Fruit fly (Drosophila melanogaster) whole organism, embryonic: ENCODE results near the gene eIF4H2.
A peak's percentile ranks its signal among the peaks of the same experiment; 100 is the strongest.

Source experiments
- Atf-2 ChIP-seq: fragments of 200-800 bp; sonication (Bioruptor generic); optimal IDR thresholded peaks from 2 replicates; lab custom pipeline; 2016; ENCODE audit warnings: missing biosample characterization, missing genetic modification characterization
- Awh ChIP-seq: fragments of 200-800 bp; sonication (Bioruptor generic); IDR thresholded peaks from 2 replicates; pipeline ENCODE4, ENCODE4 v1.3.6; 2022; ENCODE audit warnings: missing biosample characterization, missing genetic modification characterization
- Blimp-1 ChIP-seq: fragments of 200-800 bp; sonication (Bioruptor generic); optimal IDR thresholded peaks from 3 replicates; lab custom pipeline; 2018; ENCODE audit warnings: missing biosample characterization, missing genetic modification characterization, mild to moderate bottlenecking, moderate library complexity, missing genetic modification reagents
- CG10267 ChIP-seq: fragments of 200-800 bp; sonication (Bioruptor generic); optimal IDR thresholded peaks from 2 replicates; lab custom pipeline; 2018; ENCODE audit warnings: missing biosample characterization, mild to moderate bottlenecking, missing genetic modification characterization, moderate library complexity
- CG10959 ChIP-seq: fragments of 200-800 bp; sonication (Bioruptor generic); IDR thresholded peaks from 2 replicates; pipeline ENCODE4 v1.3.6; 2022; ENCODE audit warnings: missing biosample characterization, missing genetic modification characterization
- CG11723 ChIP-seq: fragments of 200-800 bp; sonication (Bioruptor generic); optimal IDR thresholded peaks from 2 replicates; lab custom pipeline; 2017; ENCODE audit warnings: missing biosample characterization, mild to moderate bottlenecking, missing genetic modification characterization
- CG12236 ChIP-seq: fragments of 200-800 bp; sonication (Bioruptor generic); optimal IDR thresholded peaks from 2 replicates; lab custom pipeline; 2016; ENCODE audit warnings: missing biosample characterization, missing genetic modification characterization
- CG13123 ChIP-seq: fragments of 200-800 bp; sonication (Bioruptor generic); optimal IDR thresholded peaks from 2 replicates; lab custom pipeline; 2016; ENCODE audit warnings: missing biosample characterization, missing genetic modification characterization
- CG17359 ChIP-seq: fragments of 200-800 bp; sonication (Bioruptor generic); optimal IDR thresholded peaks from 3 replicates; lab custom pipeline; 2018; ENCODE audit warnings: missing biosample characterization, mild to moderate bottlenecking, missing genetic modification characterization, moderate library complexity
- CG1792 ChIP-seq: fragments of 200-800 bp; sonication (Bioruptor generic); optimal IDR thresholded peaks from 2 replicates; lab custom pipeline; 2016; ENCODE audit warnings: missing biosample characterization, missing genetic modification characterization
- CG18599 ChIP-seq: fragments of 200-800 bp; sonication (Bioruptor generic); optimal IDR thresholded peaks from 3 replicates; lab custom pipeline; 2017; ENCODE audit warnings: missing biosample characterization, missing genetic modification characterization, mild to moderate bottlenecking, moderate library complexity, missing genetic modification reagents
- CG4328 ChIP-seq: fragments of 200-800 bp; sonication (Bioruptor generic); optimal IDR thresholded peaks from 3 replicates; lab custom pipeline; 2017; ENCODE audit warnings: missing biosample characterization, missing genetic modification reagents, missing genetic modification characterization
- CG4360 ChIP-seq: fragments of 200-800 bp; sonication (Bioruptor generic); IDR thresholded peaks from 2 replicates; pipeline ENCODE4 v1.3.6; 2022; ENCODE audit warnings: missing biosample characterization, missing genetic modification characterization
- CG4404 ChIP-seq: fragments of 200-800 bp; sonication (Bioruptor generic); IDR thresholded peaks from 2 replicates; pipeline ENCODE4 v1.3.6; 2022; ENCODE audit warnings: missing biosample characterization, missing genetic modification characterization
- CG4854 ChIP-seq: fragments of 200-800 bp; sonication (Bioruptor generic); optimal IDR thresholded peaks from 2 replicates; lab custom pipeline; 2016; ENCODE audit warnings: missing biosample characterization, missing genetic modification characterization, inconsistent platforms
- CG6654 ChIP-seq: fragments of 200-800 bp; sonication (Bioruptor generic); optimal IDR thresholded peaks from 2 replicates; lab custom pipeline; 2017; ENCODE audit warnings: missing biosample characterization, mild to moderate bottlenecking, missing genetic modification characterization
- CG6791 ChIP-seq: fragments of 200-800 bp; sonication (Bioruptor generic); IDR thresholded peaks from 3 replicates; pipeline ENCODE4 v1.3.6; 2022; ENCODE audit warnings: missing biosample characterization, missing genetic modification characterization; ENCODE audit not compliant: partially characterized antibody
- CG6813 ChIP-seq: fragments of 200-800 bp; sonication (Bioruptor generic); optimal IDR thresholded peaks from 2 replicates; lab custom pipeline; 2017; ENCODE audit warnings: missing biosample characterization, missing genetic modification characterization, mild to moderate bottlenecking, moderate library complexity, missing genetic modification reagents
- CG8281 ChIP-seq: fragments of 200-800 bp; sonication (Bioruptor generic); optimal IDR thresholded peaks from 2 replicates; lab custom pipeline; 2018; ENCODE audit warnings: missing biosample characterization, mild to moderate bottlenecking, missing genetic modification characterization, moderate library complexity
- CG8924 ChIP-seq: fragments of 200-800 bp; optimal IDR thresholded peaks from 3 replicates; lab custom pipeline; 2019; ENCODE audit warnings: missing biosample characterization, mild to moderate bottlenecking, missing genetic modification characterization, moderate library complexity
- CG9817 ChIP-seq: fragments of 200-800 bp; sonication (Bioruptor generic); optimal IDR thresholded peaks from 2 replicates; lab custom pipeline; 2018; ENCODE audit warnings: missing biosample characterization, mild to moderate bottlenecking, missing genetic modification characterization, moderate library complexity
- CHES-1-like ChIP-seq: fragments of 200-800 bp; sonication (Bioruptor generic); optimal IDR thresholded peaks from 2 replicates; lab custom pipeline; 2016; ENCODE audit warnings: missing biosample characterization, missing genetic modification characterization
- Chrac-16 ChIP-seq: fragments of 200-800 bp; sonication (Bioruptor generic); optimal IDR thresholded peaks from 3 replicates; lab custom pipeline; 2016; ENCODE audit warnings: missing biosample characterization, missing genetic modification characterization
- D ChIP-seq, 2 experiments: fragments of 200-800 bp in 1 of 2; fragments of >200 bp in 1 of 2; sonication (Bioruptor generic) in 1 of 2; optimal IDR thresholded peaks; 2 replicates in 1 of 2; 3 replicates in 1 of 2; lab custom pipeline; 2017; ENCODE audit warnings: mild to moderate bottlenecking in 1 of 2, missing biosample characterization in 1 of 2, missing genetic modification characterization in 1 of 2, missing genetic modification reagents in 1 of 2
- Drgx ChIP-seq: fragments of 200-800 bp; sonication (Bioruptor generic); IDR thresholded peaks from 2 replicates; pipeline ENCODE4 v1.3.6; 2022; ENCODE audit warnings: missing biosample characterization, missing genetic modification characterization
- Myb ChIP-seq: fragments of 200-800 bp; sonication (Bioruptor generic); optimal IDR thresholded peaks from 2 replicates; lab custom pipeline; 2016; ENCODE audit warnings: missing biosample characterization, missing genetic modification characterization
- NFAT ChIP-seq: fragments of 200-800 bp; sonication (Bioruptor generic); IDR thresholded peaks from 2 replicates; pipeline ENCODE4 v1.3.6; 2022; ENCODE audit warnings: missing biosample characterization, missing genetic modification characterization
- Pdp1 ChIP-seq, 2 experiments: fragments of 200-800 bp; sonication (Bioruptor generic); optimal IDR thresholded peaks; 3 replicates each; lab custom pipeline; 2016; ENCODE audit warnings: missing biosample characterization in 2 of 2, missing genetic modification characterization in 2 of 2, mild to moderate bottlenecking in 1 of 2, moderate library complexity in 1 of 2
- Xbp1 ChIP-seq: fragments of 200-800 bp; sonication (Bioruptor generic); optimal IDR thresholded peaks from 3 replicates; lab custom pipeline; 2016; ENCODE audit warnings: missing biosample characterization, mild to moderate bottlenecking, missing genetic modification characterization
- ara ChIP-seq: fragments of 200-800 bp; sonication (Bioruptor generic); IDR thresholded peaks from 2 replicates; pipeline ENCODE4 v1.3.6; 2022; ENCODE audit warnings: missing biosample characterization, missing genetic modification characterization
- az2 ChIP-seq: fragments of 200-800 bp; sonication (Bioruptor generic); optimal IDR thresholded peaks from 3 replicates; lab custom pipeline; 2016; ENCODE audit warnings: missing biosample characterization, missing genetic modification characterization
- bcd ChIP-seq: fragments of 200-800 bp; sonication (Bioruptor generic); optimal IDR thresholded peaks from 2 replicates; lab custom pipeline; 2017; ENCODE audit warnings: missing biosample characterization, mild to moderate bottlenecking, missing genetic modification characterization
- bowl ChIP-seq: fragments of 200-800 bp; sonication (Bioruptor generic); IDR thresholded peaks from 2 replicates; pipeline ENCODE4 v1.3.6; 2022; ENCODE audit warnings: missing biosample characterization, missing genetic modification characterization
- bsh ChIP-seq, 2 experiments: fragments of 200-800 bp; sonication (Bioruptor generic); optimal IDR thresholded peaks; 2 replicates each; lab custom pipeline; 2017 to 2018; ENCODE audit warnings: mild to moderate bottlenecking in 2 of 2, missing biosample characterization in 2 of 2, missing genetic modification characterization in 2 of 2, moderate library complexity in 1 of 2
- dpn ChIP-seq, 2 experiments: fragments of 200-800 bp; sonication (Bioruptor generic); optimal IDR thresholded peaks; 3 replicates each; lab custom pipeline; 2016; ENCODE audit warnings: missing biosample characterization in 2 of 2, missing genetic modification characterization in 2 of 2
- ewg ChIP-seq: fragments of 200-800 bp; sonication (Bioruptor generic); optimal IDR thresholded peaks from 3 replicates; lab custom pipeline; 2017; ENCODE audit warnings: mild to moderate bottlenecking, missing biosample characterization, missing genetic modification reagents, missing genetic modification characterization
- fd64A ChIP-seq: fragments of 200-800 bp; sonication (Bioruptor generic); optimal IDR thresholded peaks from 3 replicates; lab custom pipeline; 2018; ENCODE audit warnings: missing biosample characterization, mild to moderate bottlenecking, missing genetic modification characterization
- grau ChIP-seq: fragments of 200-800 bp; optimal IDR thresholded peaks from 3 replicates; lab custom pipeline; 2019; ENCODE audit warnings: missing biosample characterization, mild to moderate bottlenecking, missing genetic modification characterization, moderate library complexity
- gro ChIP-seq: fragments of 200-800 bp; sonication (Bioruptor generic); optimal IDR thresholded peaks from 2 replicates; lab custom pipeline; 2016; ENCODE audit warnings: missing biosample characterization, missing genetic modification characterization
- hkb ChIP-seq, 2 experiments: fragments of 200-800 bp in 1 of 2; fragments of >200 bp in 1 of 2; sonication (Bioruptor generic) in 1 of 2; IDR thresholded peaks in 1 of 2; optimal IDR thresholded peaks in 1 of 2; 2 replicates each; pipeline versions ENCODE4 v1.3.6 to Lab custom; 2017 to 2022; ENCODE audit warnings: missing biosample characterization in 1 of 2, missing genetic modification characterization in 1 of 2
- kah ChIP-seq: fragments of 200-800 bp; sonication (Bioruptor generic); optimal IDR thresholded peaks from 2 replicates; lab custom pipeline; 2018; ENCODE audit warnings: missing biosample characterization, mild to moderate bottlenecking, missing genetic modification characterization
- luna ChIP-seq: fragments of 200-800 bp; sonication (Bioruptor generic); optimal IDR thresholded peaks from 2 replicates; lab custom pipeline; 2016; ENCODE audit warnings: missing biosample characterization, missing genetic modification characterization
- otp ChIP-seq: fragments of 200-800 bp; sonication (Bioruptor generic); IDR thresholded peaks from 3 replicates; pipeline ENCODE4, ENCODE4 v1.3.6; 2022; ENCODE audit warnings: missing biosample characterization, missing genetic modification characterization
- prd ChIP-seq, 3 experiments: fragments of >200 bp in 2 of 3; fragments of 200-800 bp in 1 of 3; sonication (Bioruptor generic) in 1 of 3; optimal IDR thresholded peaks in 2 of 3; IDR thresholded peaks in 1 of 3; 2 replicates in 2 of 3; 3 replicates in 1 of 3; pipeline versions ENCODE4 v1.3.6 to Lab custom; 2017 to 2022; ENCODE audit warnings: missing biosample characterization in 1 of 3, missing genetic modification characterization in 1 of 3
- pros ChIP-seq: fragments of 200-800 bp; sonication (Bioruptor generic); optimal IDR thresholded peaks from 3 replicates; lab custom pipeline; 2019; ENCODE audit warnings: missing biosample characterization, mild to moderate bottlenecking, missing genetic modification characterization, moderate library complexity
- sens-2 ChIP-seq: fragments of 200-800 bp; sonication (Bioruptor generic); IDR thresholded peaks from 2 replicates; pipeline ENCODE4 v1.3.6; 2022; ENCODE audit warnings: missing biosample characterization, missing genetic modification characterization
- slp2 ChIP-seq: fragments of 200-800 bp; sonication (Bioruptor generic); optimal IDR thresholded peaks from 2 replicates; lab custom pipeline; 2016; ENCODE audit warnings: missing biosample characterization, missing genetic modification characterization
- toy ChIP-seq: fragments of 200-800 bp; sonication (Bioruptor generic); IDR thresholded peaks from 2 replicates; pipeline ENCODE4 v1.3.6; 2022; ENCODE audit warnings: missing biosample characterization, missing genetic modification characterization
- unpg ChIP-seq: fragments of 200-800 bp; sonication (Bioruptor generic); optimal IDR thresholded peaks from 3 replicates; lab custom pipeline; 2018; ENCODE audit warnings: missing biosample characterization, mild to moderate bottlenecking, missing genetic modification characterization, moderate library complexity

eIF4H2 gene

DNA sequence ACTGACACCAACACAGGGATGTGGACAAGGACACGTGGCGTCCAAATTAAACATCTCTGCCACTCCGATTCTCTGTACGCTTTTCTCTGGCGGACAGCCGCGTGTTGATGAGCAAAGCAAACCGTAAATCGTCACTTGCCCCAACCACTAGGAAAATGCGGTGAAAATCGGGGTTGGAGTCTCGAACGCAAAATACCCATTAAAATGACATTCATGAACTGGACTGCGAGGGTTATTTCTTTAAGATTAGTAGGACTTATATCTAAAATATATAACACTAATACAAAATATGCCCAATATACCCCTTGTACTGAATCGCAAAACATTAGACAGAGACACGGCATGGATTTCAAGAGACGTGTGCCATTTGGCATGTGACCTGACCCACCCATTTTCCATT, 7.4 kb upstream of the eIF4H2 start (continued):
- TF ChIP-seq slp2 (GFP tag; lab: Kevin White, UChicago) (no peak), bsh (GFP tag; optimal IDR thresholded peaks at IDR 0.05; lab: Kevin White, UChicago) (peak in 1 of 2 experiments; percentile 58), CG8924 (tag; lab: Kevin White, UChicago) (peak; percentile 5), grau (tag; lab: Kevin White, UChicago) (no peak), D (optimal IDR thresholded peaks at IDR 0.05; lab: Kevin White, UChicago) (no peak), D (GFP tag; optimal IDR thresholded peaks at IDR 0.05; lab: Kevin White, UChicago) (no peak), CG6791 (GFP tag; lab: Robert Waterston, UW) (no peak), sens-2 (GFP tag; lab: Robert Waterston, UW) (0 out of 2 replicates have a peak, but pooled peaks have one; percentile 15), prd (optimal IDR thresholded peaks at IDR 0.05; lab: Kevin White, UChicago) (no peak), prd (GFP tag; IDR thresholded peaks at IDR 0.05; lab: Robert Waterston, UW) (peak; percentile 71; the same call in 2 of the 3 replicates), bowl (no peak), CG6654 (GFP tag; lab: Kevin White, UChicago) (no peak), ara (GFP tag; lab: Robert Waterston, UW) (peak; percentile 53; the same call in 1 of the 2 replicates), otp (GFP tag; lab: Robert Waterston, UW) (0 out of 3 replicates have a peak, but pooled peaks have one; percentile 46), Chrac-16 (GFP tag; lab: Kevin White, UChicago) (no peak), Xbp1 (GFP tag; lab: Kevin White, UChicago) (peak; percentile 16), CG13123 (GFP tag; lab: Kevin White, UChicago) (no peak), CG4854 (GFP tag; lab: Kevin White, UChicago) (no peak), CG1792 (GFP tag; lab: Kevin White, UChicago) (no peak), fd64A (GFP tag; lab: Kevin White, UChicago) (no peak), CG11723 (GFP tag; lab: Kevin White, UChicago) (no peak), CG10267 (tag; lab: Kevin White, UChicago) (no peak), hkb (optimal IDR thresholded peaks at IDR 0.05; lab: Kevin White, UChicago) (no peak), hkb (GFP tag; IDR thresholded peaks at IDR 0.05; lab: Robert Waterston, UW) (peak; percentile 51; the same call in 1 of the 2 replicates), NFAT (GFP tag; lab: Robert Waterston, UW) (no peak), Awh (peak; percentile 44; the same call in 1 of the 2 replicates), CG4404 (GFP tag; lab: Robert Waterston, UW) (no peak), CG8281 (tag; lab: Kevin White, UChicago) (no peak), Myb (GFP tag; lab: Kevin White, UChicago) (no peak), Pdp1 (GFP tag; optimal IDR thresholded peaks at IDR 0.05; lab: Kevin White, UChicago) (no peak), CG17359 (tag; lab: Kevin White, UChicago) (peak; percentile 45), pros (GFP tag; lab: Kevin White, UChicago) (no peak), ewg (GFP tag; lab: Kevin White, UChicago) (peak; percentile 2), Drgx (GFP tag; lab: Robert Waterston, UW) (no peak), CHES-1-like (GFP tag; lab: Kevin White, UChicago) (no peak), luna (GFP tag; lab: Kevin White, UChicago) (no peak), az2 (GFP tag; lab: Kevin White, UChicago) (peak; percentile 3), CG9817 (tag; lab: Kevin White, UChicago) (no peak), gro (GFP tag; lab: Kevin White, UChicago) (no peak), unpg (GFP tag; lab: Kevin White, UChicago) (peak; percentile 16), Atf-2 (GFP tag; lab: Kevin White, UChicago) (no peak), CG10959 (GFP tag; lab: Robert Waterston, UW) (no peak), CG4328 (GFP tag; lab: Kevin White, UChicago) (no peak), bcd (GFP tag; lab: Kevin White, UChicago) (no peak), CG12236 (no peak), CG6813 (GFP tag; lab: Kevin White, UChicago) (no peak), kah (GFP tag; lab: Kevin White, UChicago) (no peak), CG18599 (GFP tag; lab: Kevin White, UChicago) (peak; percentile 32), dpn (GFP tag; optimal IDR thresholded peaks at IDR 0.05; lab: Kevin White, UChicago) (no peak), CG4360 (GFP tag; lab: Robert Waterston, UW) (no peak), toy (GFP tag; lab: Robert Waterston, UW) (no peak), Blimp-1 (GFP tag; lab: Kevin White, UChicago) (peak; percentile 41)
